Fruit fly (Drosophila melanogaster) whole organism, embryonic: ENCODE measurements around the gene CG5515.

Experiments used
- C15 ChIP-seq: fragments of 200-800 bp; sonication (Bioruptor generic); IDR thresholded peaks from 3 replicates; pipeline ENCODE4 v1.3.6; 2022; ENCODE audit warnings: missing biosample characterization, missing genetic modification characterization
- CG10147 ChIP-seq: fragments of 200-800 bp; sonication (Bioruptor generic); optimal IDR thresholded peaks from 2 replicates; lab custom pipeline; 2019; ENCODE audit warnings: missing biosample characterization, mild to moderate bottlenecking, missing genetic modification characterization, moderate library complexity
- CG10431 ChIP-seq: fragments of 200-800 bp; sonication (Bioruptor generic); optimal IDR thresholded peaks from 3 replicates; lab custom pipeline; 2018; ENCODE audit warnings: missing biosample characterization, mild to moderate bottlenecking, missing genetic modification characterization
- CG10462 ChIP-seq: fragments of 200-800 bp; sonication (Bioruptor generic); optimal IDR thresholded peaks from 2 replicates; lab custom pipeline; 2016; ENCODE audit warnings: missing biosample characterization, missing genetic modification characterization
- CG10959 ChIP-seq: fragments of 200-800 bp; sonication (Bioruptor generic); IDR thresholded peaks from 2 replicates; pipeline ENCODE4 v1.3.6; 2022; ENCODE audit warnings: missing biosample characterization, missing genetic modification characterization
- CG11695 ChIP-seq: fragments of 200-800 bp; sonication (Bioruptor generic); IDR thresholded peaks from 3 replicates; pipeline ENCODE4 v1.3.6; 2022; ENCODE audit warnings: missing biosample characterization, missing genetic modification characterization
- CG11696 ChIP-seq: fragments of 200-800 bp; sonication (Bioruptor generic); IDR thresholded peaks from 2 replicates; pipeline ENCODE4 v1.3.6; 2022; ENCODE audit warnings: missing biosample characterization, missing genetic modification characterization
- CG14441 ChIP-seq: fragments of 200-800 bp; sonication (Bioruptor generic); IDR thresholded peaks from 2 replicates; pipeline ENCODE4 v1.3.6; 2022; ENCODE audit warnings: missing biosample characterization, missing genetic modification characterization
- CG14710 ChIP-seq: fragments of 200-800 bp; sonication (Bioruptor generic); optimal IDR thresholded peaks from 3 replicates; lab custom pipeline; 2019; ENCODE audit warnings: missing biosample characterization, mild to moderate bottlenecking, missing genetic modification characterization, moderate library complexity
- CG15073 ChIP-seq: fragments of 200-800 bp; sonication (Bioruptor generic); optimal IDR thresholded peaks from 2 replicates; lab custom pipeline; 2016; ENCODE audit warnings: missing biosample characterization, missing genetic modification characterization
- CG1647 ChIP-seq: fragments of 200-800 bp; sonication (Bioruptor generic); optimal IDR thresholded peaks from 3 replicates; lab custom pipeline; 2016; ENCODE audit warnings: missing biosample characterization, missing genetic modification characterization
- CG17359 ChIP-seq: fragments of 200-800 bp; sonication (Bioruptor generic); optimal IDR thresholded peaks from 3 replicates; lab custom pipeline; 2018; ENCODE audit warnings: missing biosample characterization, mild to moderate bottlenecking, missing genetic modification characterization, moderate library complexity
- CG30403 ChIP-seq: fragments of 200-800 bp; sonication (Bioruptor generic); optimal IDR thresholded peaks from 3 replicates; lab custom pipeline; 2016; ENCODE audit warnings: missing biosample characterization, missing genetic modification characterization
- CG31388 ChIP-seq: fragments of 200-800 bp; sonication (Bioruptor generic); optimal IDR thresholded peaks from 2 replicates; lab custom pipeline; 2016; ENCODE audit warnings: missing biosample characterization, missing genetic modification characterization
- CG4617 ChIP-seq: fragments of 200-800 bp; sonication (Bioruptor generic); optimal IDR thresholded peaks from 3 replicates; lab custom pipeline; 2016; ENCODE audit warnings: missing biosample characterization, missing genetic modification characterization, borderline replicate concordance
- CG4820 ChIP-seq: fragments of 200-800 bp; sonication (Bioruptor generic); optimal IDR thresholded peaks from 3 replicates; lab custom pipeline; 2016; ENCODE audit warnings: missing biosample characterization, missing genetic modification characterization
- CG6654 ChIP-seq: fragments of 200-800 bp; sonication (Bioruptor generic); optimal IDR thresholded peaks from 2 replicates; lab custom pipeline; 2017; ENCODE audit warnings: missing biosample characterization, mild to moderate bottlenecking, missing genetic modification characterization
- CG7839 ChIP-seq: fragments of 200-800 bp; sonication (Bioruptor generic); optimal IDR thresholded peaks from 3 replicates; lab custom pipeline; 2018; ENCODE audit warnings: missing biosample characterization, mild to moderate bottlenecking, missing genetic modification characterization, moderate library complexity
- CG8281 ChIP-seq: fragments of 200-800 bp; sonication (Bioruptor generic); optimal IDR thresholded peaks from 2 replicates; lab custom pipeline; 2018; ENCODE audit warnings: missing biosample characterization, mild to moderate bottlenecking, missing genetic modification characterization, moderate library complexity
- CG8388 ChIP-seq: fragments of 200-800 bp; sonication (Bioruptor generic); optimal IDR thresholded peaks from 2 replicates; lab custom pipeline; 2019; ENCODE audit warnings: missing biosample characterization, mild to moderate bottlenecking, missing genetic modification characterization, moderate library complexity
- CG8478 ChIP-seq: fragments of >200 bp; optimal IDR thresholded peaks from 2 replicates; lab custom pipeline; 2018
- CG9437 ChIP-seq: fragments of 200-800 bp; sonication (Bioruptor generic); optimal IDR thresholded peaks from 2 replicates; lab custom pipeline; 2018; ENCODE audit warnings: missing biosample characterization, mild to moderate bottlenecking, missing genetic modification characterization
- Chrac-16 ChIP-seq: fragments of 200-800 bp; sonication (Bioruptor generic); optimal IDR thresholded peaks from 3 replicates; lab custom pipeline; 2016; ENCODE audit warnings: missing biosample characterization, missing genetic modification characterization
- CkIIα-i1 ChIP-seq: fragments of 200-800 bp; sonication (Bioruptor generic); IDR thresholded peaks from 2 replicates; pipeline ENCODE4 v1.3.6; 2022; ENCODE audit warnings: missing biosample characterization, missing genetic modification characterization
- D19B ChIP-seq: fragments of 200-800 bp; sonication (Bioruptor generic); optimal IDR thresholded peaks from 2 replicates; lab custom pipeline; 2017; ENCODE audit warnings: missing biosample characterization, mild to moderate bottlenecking, missing genetic modification characterization
- Dek ChIP-seq: fragments of 200-800 bp; sonication (Bioruptor generic); optimal IDR thresholded peaks from 3 replicates; lab custom pipeline; 2019; ENCODE audit warnings: missing biosample characterization, mild to moderate bottlenecking, missing genetic modification characterization, moderate library complexity
- Dip3 ChIP-seq: fragments of 200-800 bp; sonication (Bioruptor generic); optimal IDR thresholded peaks from 3 replicates; lab custom pipeline; 2016; ENCODE audit warnings: missing biosample characterization, missing genetic modification characterization
- Drgx ChIP-seq: fragments of 200-800 bp; sonication (Bioruptor generic); IDR thresholded peaks from 2 replicates; pipeline ENCODE4 v1.3.6; 2022; ENCODE audit warnings: missing biosample characterization, missing genetic modification characterization
- Ets97D ChIP-seq: fragments of 200-800 bp; sonication (Bioruptor generic); optimal IDR thresholded peaks from 3 replicates; lab custom pipeline; 2016; ENCODE audit warnings: missing biosample characterization, missing genetic modification characterization
- HHEX ChIP-seq: fragments of 200-800 bp; sonication (Bioruptor generic); optimal IDR thresholded peaks from 3 replicates; lab custom pipeline; 2017; ENCODE audit warnings: missing biosample characterization, mild to moderate bottlenecking, missing genetic modification characterization, missing genetic modification reagents
- Hr39 ChIP-seq: fragments of >200 bp; optimal IDR thresholded peaks from 2 replicates; lab custom pipeline; 2017
- Lhr ChIP-seq: fragments of 200-800 bp; sonication (Bioruptor generic); optimal IDR thresholded peaks from 3 replicates; lab custom pipeline; 2017; ENCODE audit warnings: mild to moderate bottlenecking, missing biosample characterization, missing genetic modification reagents, missing genetic modification characterization
- Med ChIP-seq: fragments of 200-800 bp; sonication (Bioruptor generic); peaks from one replicate; lab custom pipeline; 2016; ENCODE audit warnings: missing biosample characterization, missing genetic modification characterization, mild to moderate bottlenecking, inconsistent platforms, moderate library complexity
- NK7.1 ChIP-seq: fragments of 200-800 bp; sonication (Bioruptor generic); optimal IDR thresholded peaks from 3 replicates; lab custom pipeline; 2016; ENCODE audit warnings: missing biosample characterization, missing genetic modification characterization
- Poxn ChIP-seq: fragments of 200-800 bp; sonication (Bioruptor generic); IDR thresholded peaks from 2 replicates; pipeline ENCODE4 v1.3.6; 2022; ENCODE audit warnings: missing biosample characterization, missing genetic modification characterization
- Rx ChIP-seq: fragments of 200-800 bp; sonication (Bioruptor generic); IDR thresholded peaks from 2 replicates; pipeline ENCODE4 v1.3.6; 2022; ENCODE audit warnings: missing biosample characterization, missing genetic modification characterization
- Sox100B ChIP-seq: fragments of 200-800 bp; sonication (Bioruptor generic); optimal IDR thresholded peaks from 3 replicates; lab custom pipeline; 2018; ENCODE audit warnings: missing biosample characterization, mild to moderate bottlenecking, missing genetic modification characterization
- Usf ChIP-seq: fragments of 200-800 bp; sonication (Bioruptor generic); optimal IDR thresholded peaks from 2 replicates; lab custom pipeline; 2017; ENCODE audit warnings: missing genotype, missing biosample characterization, missing genetic modification characterization
- aop ChIP-seq: fragments of 200-800 bp; sonication (Bioruptor generic); IDR thresholded peaks from 2 replicates; pipeline ENCODE4 v1.3.6; 2022; ENCODE audit warnings: missing biosample characterization, missing genetic modification characterization
- bbx ChIP-seq: fragments of 200-800 bp; sonication (Bioruptor generic); IDR thresholded peaks from 2 replicates; pipeline ENCODE4 v1.3.6; 2022; ENCODE audit warnings: missing biosample characterization, missing genetic modification characterization; ENCODE audit not compliant: partially characterized antibody
- dmrt11E ChIP-seq: fragments of 200-800 bp; sonication (Bioruptor generic); optimal IDR thresholded peaks from 3 replicates; lab custom pipeline; 2018; ENCODE audit warnings: missing biosample characterization, mild to moderate bottlenecking, missing genetic modification characterization, moderate library complexity
- ems ChIP-seq: fragments of 200-800 bp; sonication (Bioruptor generic); optimal IDR thresholded peaks from 3 replicates; lab custom pipeline; 2016; ENCODE audit warnings: missing biosample characterization, missing genetic modification characterization
- gsb-n ChIP-seq: fragments of 200-800 bp; sonication (Bioruptor generic); optimal IDR thresholded peaks from 3 replicates; lab custom pipeline; 2018; ENCODE audit warnings: missing biosample characterization, mild to moderate bottlenecking, missing genetic modification characterization
- hkb ChIP-seq, 2 experiments: fragments of 200-800 bp in 1 of 2; fragments of >200 bp in 1 of 2; sonication (Bioruptor generic) in 1 of 2; IDR thresholded peaks in 1 of 2; optimal IDR thresholded peaks in 1 of 2; 2 replicates each; pipeline versions ENCODE4 v1.3.6 to Lab custom; 2017 to 2022; ENCODE audit warnings: missing biosample characterization in 1 of 2, missing genetic modification characterization in 1 of 2
- insv ChIP-seq, 2 experiments: fragments of 200-800 bp; sonication (Bioruptor generic); optimal IDR thresholded peaks; 3 replicates each; lab custom pipeline; 2016 to 2018; ENCODE audit warnings: missing biosample characterization in 2 of 2, missing genetic modification characterization in 2 of 2
- kah ChIP-seq: fragments of 200-800 bp; sonication (Bioruptor generic); optimal IDR thresholded peaks from 2 replicates; lab custom pipeline; 2018; ENCODE audit warnings: missing biosample characterization, mild to moderate bottlenecking, missing genetic modification characterization
- pb ChIP-seq: fragments of 200-800 bp; sonication (Bioruptor generic); optimal IDR thresholded peaks from 3 replicates; lab custom pipeline; 2016; ENCODE audit warnings: missing biosample characterization, missing genetic modification characterization
- rib ChIP-seq: fragments of 200-800 bp; sonication (Bioruptor generic); IDR thresholded peaks from 2 replicates; pipeline ENCODE4 v1.3.6; 2022; ENCODE audit warnings: missing biosample characterization, missing genetic modification characterization
- sc ChIP-seq, 3 experiments: fragments of >200 bp in 2 of 3; fragments of 200-800 bp in 1 of 3; sonication (Bioruptor generic) in 1 of 3; optimal IDR thresholded peaks; 2 replicates in 2 of 3; 3 replicates in 1 of 3; lab custom pipeline; 2017; ENCODE audit warnings: mild to moderate bottlenecking in 1 of 3, missing biosample characterization in 1 of 3, missing genetic modification characterization in 1 of 3, missing genetic modification reagents in 1 of 3
- schlank ChIP-seq: fragments of 200-800 bp; sonication (Bioruptor generic); optimal IDR thresholded peaks from 2 replicates; lab custom pipeline; 2018; ENCODE audit warnings: missing biosample characterization, mild to moderate bottlenecking, missing genetic modification characterization
- sens-2 ChIP-seq: fragments of 200-800 bp; sonication (Bioruptor generic); IDR thresholded peaks from 2 replicates; pipeline ENCODE4 v1.3.6; 2022; ENCODE audit warnings: missing biosample characterization, missing genetic modification characterization
- stwl ChIP-seq: fragments of 200-800 bp; sonication (Bioruptor generic); optimal IDR thresholded peaks from 3 replicates; lab custom pipeline; 2018; ENCODE audit warnings: missing biosample characterization, mild to moderate bottlenecking, missing genetic modification characterization, moderate library complexity

Gene CG5515

DNA sequence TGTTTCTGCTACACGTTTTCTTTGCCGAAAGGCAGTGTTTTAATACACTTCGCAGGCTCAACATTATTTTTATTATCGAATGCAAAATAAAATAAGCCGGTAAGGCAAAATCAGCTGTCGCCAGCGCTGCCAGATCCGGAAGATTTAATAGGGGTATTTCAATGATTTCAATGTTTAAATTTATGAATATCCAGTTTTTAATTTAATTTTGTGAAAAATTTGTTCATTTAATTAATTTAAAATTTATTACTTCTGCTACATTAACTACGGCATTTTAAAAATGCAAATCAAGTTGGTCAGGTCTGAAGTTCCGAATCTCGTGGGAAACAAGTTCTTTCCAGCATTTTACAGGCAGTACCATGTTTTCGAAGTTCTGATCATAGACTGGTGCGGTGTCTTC, 39.9 kb downstream of the CG5515 start, which contains the start of gene Slimp (continued):
- TF ChIP-seq CG30403 (peak; percentile 26), C15 (GFP tag; lab: Robert Waterston, UW) (no peak), CG14710 (tag; lab: Kevin White, UChicago) (peak; percentile 31), Chrac-16 (GFP tag; lab: Kevin White, UChicago) (peak; percentile 17), CG6654 (GFP tag; lab: Kevin White, UChicago) (no peak), CkIIα-i1 (GFP tag; lab: Robert Waterston, UW) (no peak), kah (no peak), sens-2 (no peak), aop (GFP tag; lab: Robert Waterston, UW) (no peak), CG11695 (0 out of 3 replicates have a peak, but pooled peaks have one; percentile 20), rib (GFP tag; lab: Robert Waterston, UW) (no peak), CG8281 (tag; lab: Kevin White, UChicago) (no peak), bbx (no peak), CG17359 (tag; lab: Kevin White, UChicago) (peak; percentile 2), Dip3 (GFP tag; lab: Kevin White, UChicago) (no peak), Usf (GFP tag; lab: Kevin White, UChicago) (no peak), CG8478 (lab: Kevin White, UChicago) (no peak), CG9437 (GFP tag; lab: Kevin White, UChicago) (no peak), D19B (GFP tag; lab: Kevin White, UChicago) (no peak), insv (GFP tag; optimal IDR thresholded peaks at IDR 0.05; lab: Kevin White, UChicago) (no peak), CG15073 (GFP tag; lab: Kevin White, UChicago) (no peak), hkb (optimal IDR thresholded peaks at IDR 0.05; lab: Kevin White, UChicago) (no peak), hkb (GFP tag; IDR thresholded peaks at IDR 0.05; lab: Robert Waterston, UW) (0 out of 2 replicates have a peak, but pooled peaks have one; percentile 28), Sox100B (no peak), CG4820 (GFP tag; lab: Kevin White, UChicago) (no peak), CG7839 (peak; percentile 6), NK7.1 (GFP tag; lab: Kevin White, UChicago) (no peak), CG10959 (no peak), schlank (tag; lab: Kevin White, UChicago) (no peak), CG10431 (no peak), CG31388 (GFP tag; lab: Kevin White, UChicago) (no peak), gsb-n (tag; lab: Kevin White, UChicago) (no peak), CG8388 (peak; percentile 5), sc (optimal IDR thresholded peaks at IDR 0.05; lab: Kevin White, UChicago) (no peak), sc (GFP tag; optimal IDR thresholded peaks at IDR 0.05; lab: Kevin White, UChicago) (no peak), dmrt11E (tag; lab: Kevin White, UChicago) (no peak), CG1647 (GFP tag; lab: Kevin White, UChicago) (no peak), CG14441 (GFP tag; lab: Robert Waterston, UW) (no peak), pb (GFP tag; lab: Kevin White, UChicago) (no peak), stwl (tag; lab: Kevin White, UChicago) (peak; percentile 49), CG11696 (no peak), Dek (tag; lab: Kevin White, UChicago) (no peak), Drgx (GFP tag; lab: Robert Waterston, UW) (no peak), Rx (GFP tag; lab: Robert Waterston, UW) (no peak), CG10462 (GFP tag; lab: Kevin White, UChicago) (no peak), HHEX (GFP tag; lab: Kevin White, UChicago) (no peak), Lhr (GFP tag; lab: Kevin White, UChicago) (no peak), Ets97D (GFP tag; lab: Kevin White, UChicago) (peak; percentile 20), CG10147 (GFP tag; lab: Kevin White, UChicago) (peak; percentile 13), CG4617 (GFP tag; lab: Kevin White, UChicago) (peak; percentile 11), Med (GFP tag; lab: Kevin White, UChicago) (peak; percentile 38), Poxn (GFP tag; lab: Robert Waterston, UW) (no peak), Hr39 (lab: Kevin White, UChicago) (no peak), ems (GFP tag; lab: Kevin White, UChicago) (no peak)
